Worm (Caenorhabditis elegans): ENCODE measurements around the gene C17G1.14.

ce11 chrX:9984889-9985404 lies 46.3 kb downstream of the C17G1.14 start, which contains the start of gene F19C6.5:
- TF ChIP-seq tbx-37 (GFP tag; conservative IDR thresholded peaks at IDR 0.05) (no peak), tra-4 (tag; optimal IDR thresholded peaks at IDR 0.05) (no peak), F13C5.2 (tag; optimal IDR thresholded peaks at IDR 0.05) (no peak), ceh-36 (tag; optimal IDR thresholded peaks at IDR 0.05) (no peak), sea-1 (GFP tag; conservative IDR thresholded peaks at IDR 0.05) (no peak), ets-7 (tag; optimal IDR thresholded peaks at IDR 0.05) (no peak), scrt-1 (GFP tag; IDR thresholded peaks at IDR 0.05) (no peak), ama-1 (optimal IDR thresholded peaks at IDR 0.05) (no peak), hmbx-1 (tag; optimal IDR thresholded peaks at IDR 0.05) (no peak), flt-1 (GFP tag; IDR thresholded peaks at IDR 0.05) (no peak), pes-1 (GFP tag; IDR thresholded peaks at IDR 0.05) (no peak), tbx-11 (GFP tag; IDR thresholded peaks at IDR 0.05) (no peak)

Measured in whole organism, early embryonic.